Worm (Caenorhabditis elegans): ENCODE measurements around the gene Y55F3AM.13.

ce11 chrIV:1058504-1058903, 2.4 kb upstream of the Y55F3AM.13 start:
- no peak for TF ChIP-seq lin-13 (GFP tag; optimal IDR thresholded peaks at IDR 0.05)
- no peak for TF ChIP-seq nhr-28 (tag; optimal IDR thresholded peaks at IDR 0.05)
- TF ChIP-seq lsy-2 (tag; optimal IDR thresholded peaks at IDR 0.05) = no peak
- no peak for TF ChIP-seq lin-35 (GFP tag; optimal IDR thresholded peaks at IDR 0.05)
- TF ChIP-seq ceh-88 (GFP tag; IDR thresholded peaks at IDR 0.05) = no peak
- no peak for TF ChIP-seq lir-3 (tag; optimal IDR thresholded peaks at IDR 0.05; ENCODE audit: poor library complexity)
